Worm (Caenorhabditis elegans) whole organism, early embryonic: ENCODE measurements around the gene ZK813.4.
A peak's percentile ranks its signal among the peaks of the same experiment; 100 is the strongest.

Experiments
- B0310.2 ChIP-seq: sonication (generic microtip); optimal IDR thresholded peaks from 2 replicates; lab custom pipeline; 2016; ENCODE audit warnings: mild to moderate bottlenecking, missing genetic modification characterization, missing compliant biosample characterization
- F13C5.2 ChIP-seq: sonication (generic microtip); optimal IDR thresholded peaks from 2 replicates; lab custom pipeline; 2017; ENCODE audit warnings: mild to moderate bottlenecking, missing genetic modification characterization, inconsistent platforms, missing compliant biosample characterization
- aly-1 ChIP-seq: sonication (generic microtip); optimal IDR thresholded peaks from 2 replicates; lab custom pipeline; 2016; ENCODE audit warnings: missing genetic modification characterization, missing compliant biosample characterization
- ama-1 ChIP-seq: fragments of 150-350 bp; optimal IDR thresholded peaks from 2 replicates; lab custom pipeline; 2014
- ceh-13 ChIP-seq: fragments of 200-800 bp; sonication (Bioruptor generic); optimal IDR thresholded peaks from 2 replicates; lab custom pipeline; 2018; ENCODE audit warnings: mild to moderate bottlenecking, missing genetic modification characterization, missing compliant biosample characterization
- ets-7 ChIP-seq: sonication (generic microtip); optimal IDR thresholded peaks from 2 replicates; lab custom pipeline; 2016; ENCODE audit warnings: missing genotype, missing genetic modification characterization, missing compliant biosample characterization
- flt-1 ChIP-seq: fragments of 200-800 bp; sonication (Bioruptor generic); IDR thresholded peaks from 2 replicates; pipeline ENCODE4 v1.3.6; 2022; ENCODE audit warnings: missing genetic modification characterization, missing compliant biosample characterization
- hmbx-1 ChIP-seq: sonication (generic microtip); optimal IDR thresholded peaks from 2 replicates; lab custom pipeline; 2016; ENCODE audit warnings: mild to moderate bottlenecking, missing genetic modification characterization, missing compliant biosample characterization
- hmg-4 ChIP-seq: fragments of 200-800 bp; sonication (Bioruptor generic); optimal IDR thresholded peaks from 2 replicates; lab custom pipeline; 2018; ENCODE audit warnings: mild to moderate bottlenecking, missing genetic modification characterization, missing compliant biosample characterization
- hnd-1 ChIP-seq: sonication (generic microtip); optimal IDR thresholded peaks from 2 replicates; lab custom pipeline; 2016; ENCODE audit warnings: missing genetic modification characterization, missing compliant biosample characterization
- tbx-11 ChIP-seq: fragments of 200-800 bp; sonication (Bioruptor generic); IDR thresholded peaks from 2 replicates; pipeline ENCODE4 v1.3.6; 2022; ENCODE audit warnings: missing genetic modification characterization, missing compliant biosample characterization
- tbx-37 ChIP-seq: fragments of 200-800 bp; sonication (Bioruptor generic); conservative IDR thresholded peaks from 2 replicates; pipeline ENCODE4 v1.3.6; 2022; ENCODE audit warnings: missing genetic modification reagents, missing genetic modification characterization, missing compliant biosample characterization
- tra-4 ChIP-seq: sonication (generic microtip); optimal IDR thresholded peaks from 2 replicates; lab custom pipeline; 2017; ENCODE audit warnings: missing genetic modification characterization, missing compliant biosample characterization

ce11 chrX:3411565-3412022 lies 18.3 kb downstream of the ZK813.4 start, which contains the start of gene unc-78:
- no peak for TF ChIP-seq flt-1 (GFP tag; lab: Robert Waterston, UW)
- no peak for TF ChIP-seq B0310.2 (tag; lab: Kevin White, UChicago)
- no peak for TF ChIP-seq ceh-13
- TF ChIP-seq ama-1, result no peak
- peak; percentile 3 for TF ChIP-seq aly-1 (tag; lab: Kevin White, UChicago)
- no peak for TF ChIP-seq tbx-11 (GFP tag; lab: Robert Waterston, UW)
- TF ChIP-seq tra-4, result no peak
- TF ChIP-seq hmg-4 (GFP tag; lab: Kevin White, UChicago), result no peak
- no peak for TF ChIP-seq tbx-37 (GFP tag; lab: Robert Waterston, UW)
- no peak for TF ChIP-seq F13C5.2
- no peak for TF ChIP-seq hmbx-1 (tag; lab: Kevin White, UChicago)
- no peak for TF ChIP-seq ets-7 (tag; lab: Kevin White, UChicago)
- no peak for TF ChIP-seq hnd-1 (tag; lab: Kevin White, UChicago)
